Fruit fly (Drosophila melanogaster): ENCODE results near the gene CG17726.

Gene CG17726

dm6 chr3R:11200885-11201421 is 25.6 kb upstream of the CG17726 start (continued):
- TF ChIP-seq dimm (GFP tag; IDR thresholded peaks at IDR 0.05) (no peak), CG18619 (GFP tag; optimal IDR thresholded peaks at IDR 0.05) (peak; percentile 56), tgo (GFP tag; IDR thresholded peaks at IDR 0.05) (peak; percentile 61; the same call in 2 of the 3 replicates), CG11560 (tag; IDR thresholded peaks at IDR 0.05) (no peak), odd (GFP tag; optimal IDR thresholded peaks at IDR 0.05) (peak; percentile 43), ham (GFP tag; IDR thresholded peaks at IDR 0.05) (no peak), CG10274 (GFP tag; optimal IDR thresholded peaks at IDR 0.05) (peak; percentile 13), Tbp (GFP tag; optimal IDR thresholded peaks at IDR 0.05) (no peak), E2f2 (GFP tag; IDR thresholded peaks at IDR 0.05) (peak; percentile 19; the same call in 1 of the 2 replicates), sim (GFP tag; IDR thresholded peaks at IDR 0.05) (no peak), exex (tag; optimal IDR thresholded peaks at IDR 0.05) (peak; percentile 65), Vsx1 (GFP tag; optimal IDR thresholded peaks at IDR 0.05) (no peak), cato (GFP tag; optimal IDR thresholded peaks at IDR 0.05; ENCODE audit: borderline replicate concordance) (no peak), Ets65A (GFP tag) (no peak), CG11085 (GFP tag; IDR thresholded peaks at IDR 0.05) (no peak), pho (GFP tag; optimal IDR thresholded peaks at IDR 0.05) (no peak), CG4404 (GFP tag; IDR thresholded peaks at IDR 0.05) (no peak), bab2 (GFP tag; optimal IDR thresholded peaks at IDR 0.05) (no peak), CG15601 (tag; optimal IDR thresholded peaks at IDR 0.05) (no peak), Awh (GFP tag; IDR thresholded peaks at IDR 0.05) (no peak), Hr51 (GFP tag; optimal IDR thresholded peaks at IDR 0.05) (peak in 1 of 2 experiments; percentile 77), CG5245 (GFP tag; optimal IDR thresholded peaks at IDR 0.05) (no peak), crol (GFP tag; IDR thresholded peaks at IDR 0.05) (no peak), CG8089 (GFP tag; optimal IDR thresholded peaks at IDR 0.05) (no peak), zf30C (GFP tag; optimal IDR thresholded peaks at IDR 0.05) (no peak), CG10267 (tag; optimal IDR thresholded peaks at IDR 0.05) (peak; percentile 15), bcd (GFP tag; optimal IDR thresholded peaks at IDR 0.05) (peak; percentile 58), CG6683 (GFP tag; optimal IDR thresholded peaks at IDR 0.05) (no peak), chinmo (GFP tag; IDR thresholded peaks at IDR 0.05; ENCODE audit: partially characterized antibody) (peak; percentile 61; the same call in 1 of the 4 replicates), CG12104 (GFP tag; optimal IDR thresholded peaks at IDR 0.05) (peak; percentile 51), Fer1 (GFP tag; optimal IDR thresholded peaks at IDR 0.05) (peak; percentile 46), Drgx (GFP tag; IDR thresholded peaks at IDR 0.05) (peak; percentile 47), knrl (GFP tag; IDR thresholded peaks at IDR 0.05; ENCODE audit: partially characterized antibody) (no peak), CG5953 (GFP tag; IDR thresholded peaks at IDR 0.05) (no peak), CG14667 (GFP tag; IDR thresholded peaks at IDR 0.05) (no peak), CG13123 (GFP tag; optimal IDR thresholded peaks at IDR 0.05) (no peak), Oli (tag; optimal IDR thresholded peaks at IDR 0.05) (peak; percentile 73), CG32532 (GFP tag; IDR thresholded peaks at IDR 0.05) (peak; percentile 68), Hmr (GFP tag; optimal IDR thresholded peaks at IDR 0.05) (peak; percentile 70), CG13296 (GFP tag; optimal IDR thresholded peaks at IDR 0.05) (no peak), CG3847 (GFP tag; IDR thresholded peaks at IDR 0.05) (peak; percentile 40), CG11504 (tag; optimal IDR thresholded peaks at IDR 0.05) (peak; percentile 76)

Data from whole organism, embryonic.